Fruit fly (Drosophila melanogaster) whole organism, embryonic: ENCODE data around the gene Pvr.

ENCODE experiments used
- CG10267 ChIP-seq: fragments of 200-800 bp; sonication (Bioruptor generic); optimal IDR thresholded peaks from 2 replicates; lab custom pipeline; 2018; ENCODE audit warnings: missing biosample characterization, mild to moderate bottlenecking, missing genetic modification characterization, moderate library complexity
- CG10959 ChIP-seq: fragments of 200-800 bp; sonication (Bioruptor generic); IDR thresholded peaks from 2 replicates; pipeline ENCODE4 v1.3.6; 2022; ENCODE audit warnings: missing biosample characterization, missing genetic modification characterization
- CG11247 ChIP-seq: fragments of 200-800 bp; sonication (Bioruptor generic); IDR thresholded peaks from 2 replicates; pipeline ENCODE4 v1.3.6; 2022; ENCODE audit warnings: missing biosample characterization, missing genetic modification characterization
- CG15011 ChIP-seq: fragments of 200-800 bp; sonication (Bioruptor generic); optimal IDR thresholded peaks from 3 replicates; lab custom pipeline; 2018; ENCODE audit warnings: missing biosample characterization, mild to moderate bottlenecking, missing genetic modification characterization
- CG15073 ChIP-seq: fragments of 200-800 bp; sonication (Bioruptor generic); optimal IDR thresholded peaks from 2 replicates; lab custom pipeline; 2016; ENCODE audit warnings: missing biosample characterization, missing genetic modification characterization
- CG15601 ChIP-seq: fragments of 200-800 bp; sonication (Bioruptor generic); optimal IDR thresholded peaks from 3 replicates; lab custom pipeline; 2019; ENCODE audit warnings: missing biosample characterization, mild to moderate bottlenecking, missing genetic modification characterization, moderate library complexity
- CG16863 ChIP-seq: fragments of 200-800 bp; sonication (Bioruptor generic); optimal IDR thresholded peaks from 3 replicates; lab custom pipeline; 2016; ENCODE audit warnings: missing biosample characterization, missing genetic modification characterization
- CG17186 ChIP-seq: fragments of 200-800 bp; sonication (Bioruptor generic); optimal IDR thresholded peaks from 3 replicates; lab custom pipeline; 2017; ENCODE audit warnings: missing biosample characterization, missing genetic modification reagents, missing genetic modification characterization
- CG2712 ChIP-seq: fragments of 200-800 bp; optimal IDR thresholded peaks from 3 replicates; lab custom pipeline; 2019; ENCODE audit warnings: missing biosample characterization, mild to moderate bottlenecking, missing genetic modification characterization, moderate library complexity
- CG31224 ChIP-seq: fragments of 200-800 bp; sonication (Bioruptor generic); IDR thresholded peaks from 2 replicates; pipeline ENCODE4 v1.3.6; 2022; ENCODE audit warnings: missing biosample characterization, missing genetic modification characterization
- CG3163 ChIP-seq: fragments of 200-800 bp; sonication (Bioruptor generic); optimal IDR thresholded peaks from 3 replicates; lab custom pipeline; 2016; ENCODE audit warnings: missing biosample characterization, missing genetic modification characterization
- CG32772 ChIP-seq: fragments of 200-800 bp; sonication (Bioruptor generic); IDR thresholded peaks from 2 replicates; pipeline ENCODE4 v1.3.6; 2022; ENCODE audit warnings: missing biosample characterization, missing genetic modification characterization
- CG5953 ChIP-seq: fragments of 200-800 bp; sonication (Bioruptor generic); IDR thresholded peaks from 2 replicates; pipeline ENCODE4 v1.3.6; 2022; ENCODE audit warnings: missing biosample characterization, missing genetic modification characterization
- CG6683 ChIP-seq: fragments of 200-800 bp; sonication (Bioruptor generic); optimal IDR thresholded peaks from 2 replicates; lab custom pipeline; 2017; ENCODE audit warnings: missing biosample characterization, mild to moderate bottlenecking, missing genetic modification characterization, missing genetic modification reagents
- CG6854 ChIP-seq: fragments of 200-800 bp; sonication (Bioruptor generic); optimal IDR thresholded peaks from 3 replicates; lab custom pipeline; 2017; ENCODE audit warnings: missing biosample characterization, mild to moderate bottlenecking, missing genetic modification characterization
- CG7372 ChIP-seq: fragments of 200-800 bp; sonication (Bioruptor generic); IDR thresholded peaks from 2 replicates; pipeline ENCODE4 v1.3.6; 2022; ENCODE audit warnings: missing biosample characterization, missing genetic modification characterization
- CG8359 ChIP-seq: fragments of 200-800 bp; sonication (Bioruptor generic); optimal IDR thresholded peaks from 2 replicates; lab custom pipeline; 2017; ENCODE audit warnings: missing biosample characterization, mild to moderate bottlenecking, missing genetic modification characterization, borderline replicate concordance
- Camta ChIP-seq: fragments of 200-800 bp; sonication (Bioruptor generic); optimal IDR thresholded peaks from 2 replicates; lab custom pipeline; 2016; ENCODE audit warnings: missing biosample characterization, missing genetic modification characterization
- D ChIP-seq, 2 experiments: fragments of 200-800 bp in 1 of 2; fragments of >200 bp in 1 of 2; sonication (Bioruptor generic) in 1 of 2; optimal IDR thresholded peaks; 2 replicates in 1 of 2; 3 replicates in 1 of 2; lab custom pipeline; 2017; ENCODE audit warnings: mild to moderate bottlenecking in 1 of 2, missing biosample characterization in 1 of 2, missing genetic modification characterization in 1 of 2, missing genetic modification reagents in 1 of 2
- D19B ChIP-seq: fragments of 200-800 bp; sonication (Bioruptor generic); optimal IDR thresholded peaks from 2 replicates; lab custom pipeline; 2017; ENCODE audit warnings: missing biosample characterization, mild to moderate bottlenecking, missing genetic modification characterization
- Dad ChIP-seq: fragments of 200-800 bp; sonication (Bioruptor generic); optimal IDR thresholded peaks from 3 replicates; lab custom pipeline; 2016; ENCODE audit warnings: missing biosample characterization, missing genetic modification characterization
- Dek ChIP-seq: fragments of 200-800 bp; sonication (Bioruptor generic); optimal IDR thresholded peaks from 3 replicates; lab custom pipeline; 2019; ENCODE audit warnings: missing biosample characterization, mild to moderate bottlenecking, missing genetic modification characterization, moderate library complexity
- Dip3 ChIP-seq: fragments of 200-800 bp; sonication (Bioruptor generic); optimal IDR thresholded peaks from 3 replicates; lab custom pipeline; 2016; ENCODE audit warnings: missing biosample characterization, missing genetic modification characterization
- Drgx ChIP-seq: fragments of 200-800 bp; sonication (Bioruptor generic); IDR thresholded peaks from 2 replicates; pipeline ENCODE4 v1.3.6; 2022; ENCODE audit warnings: missing biosample characterization, missing genetic modification characterization
- E2f1 ChIP-seq: fragments of 200-800 bp; sonication (Bioruptor generic); IDR thresholded peaks from 2 replicates; pipeline ENCODE4 v1.3.6; 2022; ENCODE audit warnings: missing biosample characterization, missing genetic modification characterization
- Hmx ChIP-seq: fragments of 200-800 bp; sonication (Bioruptor generic); optimal IDR thresholded peaks from 2 replicates; lab custom pipeline; 2016; ENCODE audit warnings: missing biosample characterization, missing genetic modification characterization
- NC2α ChIP-seq: fragments of 200-800 bp; sonication (Bioruptor generic); optimal IDR thresholded peaks from 2 replicates; lab custom pipeline; 2016; ENCODE audit warnings: missing biosample characterization, missing genetic modification characterization
- NFAT ChIP-seq: fragments of 200-800 bp; sonication (Bioruptor generic); IDR thresholded peaks from 2 replicates; pipeline ENCODE4 v1.3.6; 2022; ENCODE audit warnings: missing biosample characterization, missing genetic modification characterization
- Neu2 ChIP-seq: fragments of 200-800 bp; sonication (Bioruptor generic); optimal IDR thresholded peaks from 3 replicates; lab custom pipeline; 2016; ENCODE audit warnings: missing biosample characterization, missing genetic modification characterization, borderline replicate concordance
- Usf ChIP-seq: fragments of 200-800 bp; sonication (Bioruptor generic); optimal IDR thresholded peaks from 2 replicates; lab custom pipeline; 2017; ENCODE audit warnings: missing genotype, missing biosample characterization, missing genetic modification characterization
- ab ChIP-seq: fragments of 200-800 bp; sonication (Bioruptor generic); optimal IDR thresholded peaks from 2 replicates; lab custom pipeline; 2016; ENCODE audit warnings: missing biosample characterization, missing genetic modification characterization
- croc ChIP-seq: fragments of 200-800 bp; sonication (Bioruptor generic); conservative IDR thresholded peaks from 3 replicates; pipeline ENCODE4 v1.3.6; 2022; ENCODE audit warnings: missing biosample characterization, missing genetic modification characterization
- fd3F ChIP-seq: fragments of 200-800 bp; sonication (Bioruptor generic); optimal IDR thresholded peaks from 2 replicates; lab custom pipeline; 2018; ENCODE audit warnings: missing biosample characterization, mild to moderate bottlenecking, missing genetic modification characterization, moderate library complexity
- gce ChIP-seq: fragments of 200-800 bp; sonication (Bioruptor generic); IDR thresholded peaks from 3 replicates; pipeline ENCODE4 v1.3.6; 2022; ENCODE audit warnings: missing biosample characterization, missing genetic modification characterization
- gfzf ChIP-seq: fragments of 200-800 bp; sonication (Bioruptor generic); optimal IDR thresholded peaks from 2 replicates; lab custom pipeline; 2016; ENCODE audit warnings: missing biosample characterization, mild to moderate bottlenecking, missing genetic modification characterization, moderate library complexity
- jigr1 ChIP-seq: fragments of 200-800 bp; sonication (Bioruptor generic); IDR thresholded peaks from 3 replicates; pipeline ENCODE4 v1.3.6; 2022; ENCODE audit warnings: missing biosample characterization, missing genetic modification characterization
- kni ChIP-seq: fragments of 200-800 bp; sonication (Bioruptor generic); optimal IDR thresholded peaks from 3 replicates; lab custom pipeline; 2017; ENCODE audit warnings: mild to moderate bottlenecking, missing biosample characterization, missing genetic modification reagents, missing genetic modification characterization
- lola ChIP-seq, 3 experiments: fragments of >200 bp in 2 of 3; fragments of 200-800 bp in 1 of 3; sonication (Bioruptor generic) in 1 of 3; optimal IDR thresholded peaks; 2 replicates each; lab custom pipeline; 2017 to 2019; ENCODE audit warnings: missing biosample characterization in 3 of 3, missing genetic modification characterization in 3 of 3, mild to moderate bottlenecking in 1 of 3, moderate library complexity in 1 of 3
- lov ChIP-seq, 2 experiments: fragments of 200-800 bp in 1 of 2; fragments of >200 bp in 1 of 2; sonication (Bioruptor generic) in 1 of 2; IDR thresholded peaks in 1 of 2; optimal IDR thresholded peaks in 1 of 2; 2 replicates in 1 of 2; 3 replicates in 1 of 2; pipeline versions ENCODE4 v1.3.6 to Lab custom; 2017 to 2022; ENCODE audit warnings: missing biosample characterization in 1 of 2, missing genetic modification characterization in 1 of 2
- org-1 ChIP-seq: fragments of 200-800 bp; sonication (Bioruptor generic); optimal IDR thresholded peaks from 2 replicates; lab custom pipeline; 2017; ENCODE audit warnings: missing biosample characterization, missing genetic modification characterization
- pum ChIP-seq: fragments of 200-800 bp; sonication (Bioruptor generic); optimal IDR thresholded peaks from 2 replicates; lab custom pipeline; 2016; ENCODE audit warnings: missing biosample characterization, missing genetic modification characterization
- pzg ChIP-seq: fragments of 200-800 bp; sonication (Bioruptor generic); optimal IDR thresholded peaks from 3 replicates; lab custom pipeline; 2018; ENCODE audit warnings: missing biosample characterization, mild to moderate bottlenecking, missing genetic modification characterization, moderate library complexity
- sisA ChIP-seq: fragments of 200-800 bp; sonication (Bioruptor generic); IDR thresholded peaks from 2 replicates; pipeline ENCODE4 v1.3.6; 2022; ENCODE audit warnings: missing biosample characterization, missing genetic modification characterization
- sqz ChIP-seq: fragments of 200-800 bp; sonication (Bioruptor generic); optimal IDR thresholded peaks from 3 replicates; lab custom pipeline; 2018; ENCODE audit warnings: missing biosample characterization, mild to moderate bottlenecking, missing genetic modification characterization
- tgo ChIP-seq: fragments of 200-800 bp; sonication (Bioruptor generic); IDR thresholded peaks from 3 replicates; pipeline ENCODE4 v1.3.6; 2022; ENCODE audit warnings: missing biosample characterization, missing genetic modification characterization
- tx ChIP-seq: fragments of 200-800 bp; sonication (Bioruptor generic); optimal IDR thresholded peaks from 2 replicates; lab custom pipeline; 2016; ENCODE audit warnings: missing biosample characterization, missing genetic modification characterization
- vnd ChIP-seq: fragments of 200-800 bp; sonication (Bioruptor generic); IDR thresholded peaks from 3 replicates; pipeline ENCODE4 v1.3.6; 2022; ENCODE audit warnings: missing biosample characterization, missing genetic modification characterization; ENCODE audit not compliant: partially characterized antibody
- wor ChIP-seq: fragments of 200-800 bp; sonication (Bioruptor generic); IDR thresholded peaks from 2 replicates; pipeline ENCODE4 v1.3.6; 2022; ENCODE audit warnings: missing biosample characterization, missing genetic modification characterization
- yki ChIP-seq: fragments of >200 bp; optimal IDR thresholded peaks from 3 replicates; lab custom pipeline; 2018

The Pvr gene

dm6 chr2L:8279400-8280065 lies 39.9 kb upstream of the Pvr start (continued):
- TF ChIP-seq CG11247 (GFP tag; lab: Robert Waterston, UW): no peak
- no peak for TF ChIP-seq CG6683 (GFP tag; lab: Kevin White, UChicago)
- 0 out of 2 replicates have a peak, but pooled peaks have one; percentile 26 for TF ChIP-seq CG32772 (GFP tag; lab: Robert Waterston, UW)
- peak; percentile 71 for TF ChIP-seq pum
- peak; percentile 69 for TF ChIP-seq Drgx (GFP tag; lab: Robert Waterston, UW)
- peak; percentile 76 for TF ChIP-seq croc (GFP tag; lab: Robert Waterston, UW)
- peak; percentile 84 for TF ChIP-seq CG15601 (tag; lab: Kevin White, UChicago)
- no peak for TF ChIP-seq Dek (tag; lab: Kevin White, UChicago)
- no peak for TF ChIP-seq lov (optimal IDR thresholded peaks at IDR 0.05; lab: Kevin White, UChicago)
- TF ChIP-seq lov (GFP tag; IDR thresholded peaks at IDR 0.05; lab: Robert Waterston, UW): peak; percentile 71; the same call in 1 of the 3 replicates
- peak; percentile 88 for TF ChIP-seq CG2712 (tag; lab: Kevin White, UChicago)
- no peak for TF ChIP-seq CG15011 (GFP tag; lab: Kevin White, UChicago)
- TF ChIP-seq CG3163 (GFP tag; lab: Kevin White, UChicago): no peak
- TF ChIP-seq Dad (GFP tag; lab: Kevin White, UChicago): peak; percentile 52
- TF ChIP-seq CG16863: peak; percentile 63
- no peak for TF ChIP-seq ab (GFP tag; lab: Kevin White, UChicago)
- no peak for TF ChIP-seq Neu2 (GFP tag; lab: Kevin White, UChicago)
- TF ChIP-seq E2f1 (GFP tag; lab: Robert Waterston, UW): peak; percentile 55; the same call in 1 of the 2 replicates
- TF ChIP-seq tgo (GFP tag; lab: Robert Waterston, UW): peak; percentile 33; the same call in 1 of the 3 replicates
- TF ChIP-seq CG15073 (GFP tag; lab: Kevin White, UChicago): no peak
- TF ChIP-seq tx (GFP tag; lab: Kevin White, UChicago): peak; percentile 36
- TF ChIP-seq D19B (GFP tag; lab: Kevin White, UChicago): no peak
- TF ChIP-seq CG17186 (GFP tag; lab: Kevin White, UChicago): no peak
- no peak for TF ChIP-seq fd3F (GFP tag; lab: Kevin White, UChicago)
- TF ChIP-seq gce (GFP tag; lab: Robert Waterston, UW): no peak
- peak in 1 of 3 experiments; percentile 93 for TF ChIP-seq lola (GFP tag; optimal IDR thresholded peaks at IDR 0.05; lab: Kevin White, UChicago)
- no peak for TF ChIP-seq vnd
- TF ChIP-seq Usf (GFP tag; lab: Kevin White, UChicago): peak; percentile 29
- TF ChIP-seq yki (lab: Kevin White, UChicago): no peak
- TF ChIP-seq CG31224: no peak
- TF ChIP-seq sqz (GFP tag; lab: Kevin White, UChicago): peak; percentile 11
- TF ChIP-seq org-1 (GFP tag; lab: Kevin White, UChicago): peak; percentile 52
- no peak for TF ChIP-seq Hmx (GFP tag; lab: Kevin White, UChicago)
- no peak for TF ChIP-seq pzg (GFP tag; lab: Kevin White, UChicago)
- peak; percentile 7 for TF ChIP-seq Dip3 (GFP tag; lab: Kevin White, UChicago)
- TF ChIP-seq kni (GFP tag; lab: Kevin White, UChicago): no peak
- peak; percentile 47 for TF ChIP-seq sisA
- TF ChIP-seq CG8359 (GFP tag; lab: Kevin White, UChicago): peak; percentile 63
- no peak; the same call in 1 of the 2 replicates for TF ChIP-seq wor
- no peak for TF ChIP-seq NFAT
- TF ChIP-seq D (optimal IDR thresholded peaks at IDR 0.05; lab: Kevin White, UChicago): no peak
- peak; percentile 73 for TF ChIP-seq D (GFP tag; optimal IDR thresholded peaks at IDR 0.05; lab: Kevin White, UChicago)
- peak; percentile 80 for TF ChIP-seq CG10267
- TF ChIP-seq gfzf: no peak
- TF ChIP-seq CG6854: no peak
- no peak for TF ChIP-seq jigr1
- TF ChIP-seq CG10959 (GFP tag; lab: Robert Waterston, UW): peak; percentile 81
- TF ChIP-seq NC2α (GFP tag; lab: Kevin White, UChicago): peak; percentile 31
- peak; percentile 60 for TF ChIP-seq Camta (GFP tag; lab: Kevin White, UChicago)
- TF ChIP-seq CG7372 (GFP tag; lab: Robert Waterston, UW): 0 out of 2 replicates have a peak, but pooled peaks have one; percentile 6
- TF ChIP-seq CG5953 (GFP tag; lab: Robert Waterston, UW): 0 out of 2 replicates have a peak, but pooled peaks have one; percentile 15
